Fruit fly (Drosophila melanogaster) whole organism, adult: Measurements from ENCODE around the gene Hsp68.

Source experiments
- CG12768 ChIP-seq: fragments of 200-800 bp; sonication (Bioruptor generic); optimal IDR thresholded peaks from 2 replicates; lab custom pipeline; 2017; ENCODE audit warnings: missing biosample characterization, missing genetic modification characterization, mild to moderate bottlenecking, moderate library complexity, missing genetic modification reagents
- CG14711 ChIP-seq: fragments of 200-800 bp; sonication (Bioruptor generic); optimal IDR thresholded peaks from 2 replicates; lab custom pipeline; 2018; ENCODE audit warnings: missing biosample characterization, mild to moderate bottlenecking, missing genetic modification characterization, moderate library complexity
- CG33017 ChIP-seq: fragments of 200-800 bp; sonication (Bioruptor generic); optimal IDR thresholded peaks from 2 replicates; lab custom pipeline; 2018; ENCODE audit warnings: missing biosample characterization, mild to moderate bottlenecking, missing genetic modification characterization, moderate library complexity
- CG5204 ChIP-seq: fragments of 200-800 bp; sonication (Bioruptor generic); optimal IDR thresholded peaks from 2 replicates; lab custom pipeline; 2016; ENCODE audit warnings: missing biosample characterization, missing genetic modification characterization
- CG7101 ChIP-seq: fragments of 200-800 bp; sonication (Bioruptor generic); optimal IDR thresholded peaks from 2 replicates; lab custom pipeline; 2018; ENCODE audit warnings: missing biosample characterization, mild to moderate bottlenecking, missing genetic modification characterization, moderate library complexity
- Clk ChIP-seq: fragments of 200-800 bp; sonication (Bioruptor generic); optimal IDR thresholded peaks from 2 replicates; lab custom pipeline; 2017; ENCODE audit warnings: missing biosample characterization, missing genetic modification characterization
- Crg-1 ChIP-seq: fragments of 200-800 bp; sonication (Bioruptor generic); optimal IDR thresholded peaks from 2 replicates; lab custom pipeline; 2016; ENCODE audit warnings: missing biosample characterization, missing genetic modification characterization
- bab1 ChIP-seq: fragments of 200-800 bp; sonication (Bioruptor generic); optimal IDR thresholded peaks from 3 replicates; lab custom pipeline; 2019; ENCODE audit warnings: missing biosample characterization, mild to moderate bottlenecking, missing genetic modification characterization, moderate library complexity
- cic ChIP-seq: fragments of 200-800 bp; sonication (Bioruptor generic); optimal IDR thresholded peaks from 2 replicates; lab custom pipeline; 2017; ENCODE audit warnings: missing biosample characterization, mild to moderate bottlenecking, missing genetic modification characterization, moderate library complexity
- cnc ChIP-seq, 2 experiments: fragments of >200 bp; optimal IDR thresholded peaks; 2 replicates each; lab custom pipeline; 2017
- kay ChIP-seq: fragments of 200-800 bp; sonication (Bioruptor generic); peaks from one replicate; lab custom pipeline; 2016; ENCODE audit warnings: missing biosample characterization, missing genetic modification characterization, borderline replicate concordance
- ovo ChIP-seq: fragments of 200-800 bp; sonication (Bioruptor generic); optimal IDR thresholded peaks from 2 replicates; lab custom pipeline; 2016; ENCODE audit warnings: missing biosample characterization, missing genetic modification characterization
- tj ChIP-seq: fragments of 200-800 bp; sonication (Bioruptor generic); optimal IDR thresholded peaks from 3 replicates; lab custom pipeline; 2017; ENCODE audit warnings: missing biosample characterization, mild to moderate bottlenecking, missing genetic modification characterization, moderate library complexity
- toe ChIP-seq: fragments of 200-800 bp; sonication (Bioruptor generic); optimal IDR thresholded peaks from 2 replicates; lab custom pipeline; 2016; ENCODE audit warnings: missing biosample characterization, missing genetic modification characterization

dm6 chr3R:24054227-24054626 lies 2.9 kb downstream of the Hsp68 start, which contains the start of gene CG6000:
- no peak for TF ChIP-seq toe (GFP tag; lab: Kevin White, UChicago)
- TF ChIP-seq ovo (GFP tag; lab: Kevin White, UChicago): no peak
- TF ChIP-seq cic (GFP tag; lab: Kevin White, UChicago): no peak
- no peak for TF ChIP-seq tj (GFP tag; lab: Kevin White, UChicago)
- TF ChIP-seq CG12768 (GFP tag; lab: Kevin White, UChicago): no peak
- TF ChIP-seq Clk: no peak
- no peak for TF ChIP-seq CG5204 (GFP tag; lab: Kevin White, UChicago)
- no peak for TF ChIP-seq CG14711 (tag; lab: Kevin White, UChicago)
- no peak for TF ChIP-seq CG33017 (tag; lab: Kevin White, UChicago)
- TF ChIP-seq kay (GFP tag; lab: Kevin White, UChicago): no peak
- TF ChIP-seq cnc (optimal IDR thresholded peaks at IDR 0.05; lab: Kevin White, UChicago): no peak
- no peak for TF ChIP-seq bab1 (GFP tag; lab: Kevin White, UChicago)
- TF ChIP-seq CG7101 (tag; lab: Kevin White, UChicago): no peak
- TF ChIP-seq Crg-1 (GFP tag; lab: Kevin White, UChicago): no peak
